Fruit fly (Drosophila melanogaster) whole organism, wandering third instar larva: ENCODE data around the gene kin17.

Experiments used
- Abd-B ChIP-seq: fragments of >200 bp; optimal IDR thresholded peaks from 2 replicates; lab custom pipeline; 2017; ENCODE audit warnings: missing biosample characterization, missing genetic modification characterization
- CG32264 ChIP-seq: fragments of 200-800 bp; sonication (Bioruptor generic); optimal IDR thresholded peaks from 2 replicates; lab custom pipeline; 2016; ENCODE audit warnings: missing biosample characterization, missing genetic modification characterization
- CG9705 ChIP-seq: fragments of 200-800 bp; sonication (Bioruptor generic); optimal IDR thresholded peaks from 2 replicates; lab custom pipeline; 2018; ENCODE audit warnings: missing biosample characterization, mild to moderate bottlenecking, missing genetic modification characterization
- CrebA ChIP-seq: fragments of 200-800 bp; sonication (Bioruptor generic); optimal IDR thresholded peaks from 2 replicates; lab custom pipeline; 2016; ENCODE audit warnings: missing biosample characterization, mild to moderate bottlenecking, missing genetic modification characterization, borderline replicate concordance
- Dfd ChIP-seq: fragments of >200 bp; optimal IDR thresholded peaks from 2 replicates; lab custom pipeline; 2017; ENCODE audit warnings: missing biosample characterization, missing genetic modification characterization
- Dif ChIP-seq: fragments of 200-275, 200-300 bp; sonication (Bioruptor generic); optimal IDR thresholded peaks from 2 replicates; lab custom pipeline; 2018; ENCODE audit warnings: missing biosample characterization, missing genetic modification characterization; ENCODE audit not compliant: partially characterized antibody
- GATAd ChIP-seq: sonication (Bioruptor generic); optimal IDR thresholded peaks from 2 replicates; lab custom pipeline; 2016; ENCODE audit warnings: missing biosample characterization, missing genetic modification characterization
- HLH106 ChIP-seq: fragments of 200-800 bp; optimal IDR thresholded peaks from 3 replicates; lab custom pipeline; 2019; ENCODE audit warnings: missing biosample characterization, mild to moderate bottlenecking, missing genetic modification characterization, moderate library complexity
- Hnf4 ChIP-seq: fragments of 200-800 bp; sonication (Bioruptor generic); optimal IDR thresholded peaks from 2 replicates; lab custom pipeline; 2016; ENCODE audit warnings: missing biosample characterization, mild to moderate bottlenecking, missing genetic modification characterization
- Hr78 ChIP-seq: fragments of >200 bp; optimal IDR thresholded peaks from 2 replicates; lab custom pipeline; 2017; ENCODE audit warnings: missing biosample characterization, missing genetic modification characterization
- Hr83 ChIP-seq: fragments of 200-300 bp; sonication (Bioruptor generic); optimal IDR thresholded peaks from 2 replicates; lab custom pipeline; 2016; ENCODE audit warnings: missing biosample characterization, mild to moderate bottlenecking, missing genetic modification characterization, moderate library complexity; ENCODE audit not compliant: poor library complexity, severe bottlenecking
- Jra ChIP-seq: sonication (Bioruptor generic); optimal IDR thresholded peaks from 2 replicates; lab custom pipeline; 2016; ENCODE audit warnings: missing biosample characterization, missing genetic modification characterization
- Mio ChIP-seq: sonication (Bioruptor generic); optimal IDR thresholded peaks from 2 replicates; lab custom pipeline; 2016; ENCODE audit warnings: missing biosample characterization, missing genetic modification characterization
- Myc ChIP-seq: fragments of >200 bp; optimal IDR thresholded peaks from 2 replicates; lab custom pipeline; 2017
- N ChIP-seq: fragments of >200 bp; optimal IDR thresholded peaks from 2 replicates; lab custom pipeline; 2018; ENCODE audit warnings: missing biosample characterization, missing external identifiers, missing genetic modification characterization
- OdsH ChIP-seq: fragments of 200-800 bp; sonication (Bioruptor generic); optimal IDR thresholded peaks from 2 replicates; lab custom pipeline; 2016; ENCODE audit warnings: missing biosample characterization, mild to moderate bottlenecking, missing genetic modification characterization
- Rel ChIP-seq, 2 experiments: fragments of 200-800 bp; sonication (Bioruptor generic) in 1 of 2; optimal IDR thresholded peaks; 2 replicates in 1 of 2; 3 replicates in 1 of 2; lab custom pipeline; 2016 to 2019; ENCODE audit warnings: mild to moderate bottlenecking in 2 of 2, missing biosample characterization in 2 of 2, missing genetic modification characterization in 2 of 2, moderate library complexity in 1 of 2
- Sp1 ChIP-seq: fragments of 200-800 bp; sonication (Bioruptor generic); optimal IDR thresholded peaks from 3 replicates; lab custom pipeline; 2019; ENCODE audit warnings: missing biosample characterization, mild to moderate bottlenecking, missing genetic modification characterization, moderate library complexity
- Vsx2 ChIP-seq: fragments of 200-300, 225-300 bp; sonication (Bioruptor generic); optimal IDR thresholded peaks from 2 replicates; lab custom pipeline; 2018; ENCODE audit warnings: missing biosample characterization, missing genetic modification characterization; ENCODE audit not compliant: partially characterized antibody
- br ChIP-seq: fragments of 200-800 bp; sonication (Bioruptor generic); optimal IDR thresholded peaks from 2 replicates; lab custom pipeline; 2016; ENCODE audit warnings: missing biosample characterization, missing genetic modification characterization
- brk ChIP-seq: fragments of 200-800 bp; sonication (Bioruptor generic); optimal IDR thresholded peaks from 2 replicates; lab custom pipeline; 2016; ENCODE audit warnings: missing biosample characterization, mild to moderate bottlenecking, missing genetic modification characterization
- dl ChIP-seq, 2 experiments: fragments of 175-275, 200-275 bp in 1 of 2; fragments of 200-275 bp in 1 of 2; sonication (Bioruptor generic); optimal IDR thresholded peaks; lab custom pipeline; 2018; ENCODE audit warnings: mild to moderate bottlenecking in 2 of 2, missing biosample characterization in 2 of 2, missing genetic modification characterization in 2 of 2, moderate library complexity in 2 of 2; ENCODE audit not compliant: partially characterized antibody in 2 of 2, insufficient read depth in 1 of 2
- dmrt93B ChIP-seq: fragments of 200-800 bp; sonication (Bioruptor generic); optimal IDR thresholded peaks from 2 replicates; lab custom pipeline; 2018; ENCODE audit warnings: missing biosample characterization, mild to moderate bottlenecking, missing genetic modification characterization
- dsf ChIP-seq: sonication (Bioruptor generic); optimal IDR thresholded peaks from 2 replicates; lab custom pipeline; 2016; ENCODE audit warnings: missing biosample characterization, missing genetic modification characterization, borderline replicate concordance
- ey ChIP-seq: fragments of 200-800 bp; sonication (Bioruptor generic); optimal IDR thresholded peaks from 2 replicates; lab custom pipeline; 2016; ENCODE audit warnings: missing biosample characterization, missing genetic modification characterization
- foxo ChIP-seq, 2 experiments: fragments of 200-800 bp; sonication (Bioruptor generic); optimal IDR thresholded peaks; 2 replicates in 1 of 2; 3 replicates in 1 of 2; lab custom pipeline; 2016 to 2017; ENCODE audit warnings: missing biosample characterization in 2 of 2, missing genetic modification characterization in 2 of 2
- fru ChIP-seq: fragments of 200-800 bp; sonication (Bioruptor generic); optimal IDR thresholded peaks from 3 replicates; lab custom pipeline; 2016; ENCODE audit warnings: missing biosample characterization, mild to moderate bottlenecking, missing genetic modification characterization
- h ChIP-seq: fragments of 200-800 bp; sonication (Bioruptor generic); optimal IDR thresholded peaks from 3 replicates; lab custom pipeline; 2016; ENCODE audit warnings: missing biosample characterization, mild to moderate bottlenecking, missing genetic modification characterization
- jim ChIP-seq: fragments of 175-275, 200-325 bp; sonication (Bioruptor generic); optimal IDR thresholded peaks from 2 replicates; lab custom pipeline; 2016; ENCODE audit warnings: missing biosample characterization, mild to moderate bottlenecking, missing genetic modification characterization
- lola ChIP-seq: fragments of >200 bp; optimal IDR thresholded peaks from 2 replicates; lab custom pipeline; 2017; ENCODE audit warnings: missing biosample characterization, missing genetic modification characterization
- pan ChIP-seq: fragments of >200 bp; optimal IDR thresholded peaks from 2 replicates; lab custom pipeline; 2017
- psq ChIP-seq: fragments of 200-800 bp; sonication (Bioruptor generic); optimal IDR thresholded peaks from 3 replicates; lab custom pipeline; 2017; ENCODE audit warnings: missing biosample characterization, mild to moderate bottlenecking, missing genetic modification characterization, moderate library complexity
- rgr ChIP-seq: fragments of 200-800 bp; sonication (Bioruptor generic); optimal IDR thresholded peaks from 3 replicates; lab custom pipeline; 2016; ENCODE audit warnings: missing biosample characterization, mild to moderate bottlenecking, missing genetic modification characterization
- sage ChIP-seq: fragments of 200-800 bp; sonication (Bioruptor generic); optimal IDR thresholded peaks from 2 replicates; lab custom pipeline; 2016; ENCODE audit warnings: missing biosample characterization, mild to moderate bottlenecking, missing genetic modification characterization
- sv ChIP-seq: fragments of 200-800 bp; sonication (Bioruptor generic); optimal IDR thresholded peaks from 3 replicates; lab custom pipeline; 2016; ENCODE audit warnings: missing biosample characterization, missing genetic modification characterization
- tai ChIP-seq: sonication (Bioruptor generic); optimal IDR thresholded peaks from 2 replicates; lab custom pipeline; 2016; ENCODE audit warnings: missing biosample characterization, missing genetic modification characterization
- usp ChIP-seq: fragments of >200 bp; optimal IDR thresholded peaks from 2 replicates; lab custom pipeline; 2017; ENCODE audit warnings: missing biosample characterization, missing genetic modification characterization
- woc ChIP-seq: sonication (Bioruptor generic); optimal IDR thresholded peaks from 2 replicates; lab custom pipeline; 2016; ENCODE audit warnings: missing biosample characterization, mild to moderate bottlenecking, missing genetic modification characterization

Gene kin17

DNA sequence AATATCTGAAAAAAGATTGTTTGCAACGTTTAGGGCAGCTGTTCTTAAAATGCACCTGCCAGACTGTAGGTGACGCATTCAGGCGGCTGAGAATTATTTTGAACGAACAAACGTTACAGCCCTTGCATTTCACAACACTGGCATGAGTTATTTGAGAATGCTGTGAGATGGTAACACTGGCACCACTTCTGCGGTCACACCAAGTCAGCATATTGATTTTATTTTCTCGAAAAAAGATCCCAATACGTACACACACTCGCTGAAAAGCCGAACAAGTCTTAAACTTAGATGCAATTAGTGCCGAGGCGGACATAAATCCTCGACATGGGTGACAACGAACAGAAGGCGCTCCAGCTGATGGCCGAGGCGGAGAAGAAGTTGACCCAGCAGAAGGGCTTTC is 43.1 kb upstream of the kin17 start, which contains the start of gene alphaSnap:
Gene alphaSnap, plus strand, starts transcription at position 164 of the 400 bp plus-strand sequence.
- TF ChIP-seq foxo (GFP tag; optimal IDR thresholded peaks at IDR 0.05; lab: Kevin White, UChicago) (peak in 1 of 2 experiments; percentile 49), Hr78 (GFP tag; lab: Kevin White, UChicago) (no peak), jim (GFP tag; lab: Kevin White, UChicago) (no peak), brk (no peak), CrebA (no peak), Dfd (GFP tag; lab: Kevin White, UChicago) (no peak), h (GFP tag; lab: Kevin White, UChicago) (peak; percentile 61), OdsH (GFP tag; lab: Kevin White, UChicago) (peak; percentile 22), GATAd (no peak), Hnf4 (GFP tag; lab: Kevin White, UChicago) (peak; percentile 60), Jra (GFP tag; lab: Kevin White, UChicago) (peak; percentile 91), Rel (GFP tag; optimal IDR thresholded peaks at IDR 0.05; lab: Kevin White, UChicago) (peak; percentile 0), Rel (tag; optimal IDR thresholded peaks at IDR 0.05; lab: Kevin White, UChicago) (peak; percentile 55), dmrt93B (no peak), Abd-B (GFP tag; lab: Kevin White, UChicago) (no peak), CG9705 (GFP tag; lab: Kevin White, UChicago) (no peak), sv (GFP tag; lab: Kevin White, UChicago) (no peak), psq (peak; percentile 49), fru (GFP tag; lab: Kevin White, UChicago) (peak; percentile 24), usp (GFP tag; lab: Kevin White, UChicago) (no peak), ey (no peak), dsf (GFP tag; lab: Kevin White, UChicago) (no peak), Dif (GFP tag; lab: Kevin White, UChicago) (peak; percentile 21), sage (GFP tag; lab: Kevin White, UChicago) (peak; percentile 35), CG32264 (no peak), pan (lab: Kevin White, UChicago) (no peak), tai (peak; percentile 35), Vsx2 (no peak), HLH106 (tag; lab: Kevin White, UChicago) (peak; percentile 22), Hr83 (peak; percentile 8), rgr (GFP tag; lab: Kevin White, UChicago) (peak; percentile 72), Mio (GFP tag; lab: Kevin White, UChicago) (no peak), N (no peak), dl (GFP tag; optimal IDR thresholded peaks at IDR 0.05; lab: Kevin White, UChicago; ENCODE audit: insufficient read depth in 1 of 2, partially characterized antibody in 2 of 2) (peak in 1 of 2 experiments; percentile 18), Sp1 (GFP tag; lab: Kevin White, UChicago) (peak; percentile 27), lola (GFP tag; lab: Kevin White, UChicago) (no peak), br (GFP tag; lab: Kevin White, UChicago) (peak; percentile 51), Myc (no peak), woc (GFP tag; lab: Kevin White, UChicago) (no peak)
- TF ChIP-seq, all 38 proteins: peak for 17

dm6 chr3L:20316956-20317589 is 39.5 kb upstream of the kin17 start, which contains the start of gene Spn77Ba:
Gene Spn77Ba (plus strand): TSS chr3L:20317190.
- peak; percentile 30 for TF ChIP-seq rgr (GFP tag; lab: Kevin White, UChicago)
- TF ChIP-seq fru (GFP tag; lab: Kevin White, UChicago): peak; percentile 7
- peak; percentile 21 to 56 for TF ChIP-seq dl (GFP tag; optimal IDR thresholded peaks at IDR 0.05; lab: Kevin White, UChicago; ENCODE audit: insufficient read depth in 1 of 2, partially characterized antibody in 2 of 2)
- no peak for TF ChIP-seq foxo (GFP tag; optimal IDR thresholded peaks at IDR 0.05; lab: Kevin White, UChicago)
- peak; percentile 34 for TF ChIP-seq h (GFP tag; lab: Kevin White, UChicago)
- TF ChIP-seq sage (GFP tag; lab: Kevin White, UChicago): no peak
- TF ChIP-seq Dif (GFP tag; lab: Kevin White, UChicago): peak; percentile 69
- peak; percentile 71 for TF ChIP-seq Hnf4 (GFP tag; lab: Kevin White, UChicago)
- TF ChIP-seq Rel (GFP tag; optimal IDR thresholded peaks at IDR 0.05; lab: Kevin White, UChicago): no peak
- TF ChIP-seq Rel (tag; optimal IDR thresholded peaks at IDR 0.05; lab: Kevin White, UChicago): peak; percentile 98
- peak; percentile 19 for TF ChIP-seq psq
- TF ChIP-seq Hr83: peak; percentile 20
